Fruit fly (Drosophila melanogaster) whole organism, embryonic: Measurements from ENCODE around the gene CG6287.

Experiments
- Ada2b ChIP-seq: fragments of 200-800 bp; sonication (Bioruptor generic); IDR thresholded peaks from 2 replicates; pipeline ENCODE4 v1.3.6; 2022; ENCODE audit warnings: missing biosample characterization, missing genetic modification characterization
- Bgb ChIP-seq: fragments of 200-800 bp; sonication (Bioruptor generic); IDR thresholded peaks from 2 replicates; pipeline ENCODE4 v1.3.6; 2022; ENCODE audit warnings: missing biosample characterization, missing genetic modification characterization; ENCODE audit not compliant: partially characterized antibody
- CG10959 ChIP-seq: fragments of 200-800 bp; sonication (Bioruptor generic); IDR thresholded peaks from 2 replicates; pipeline ENCODE4 v1.3.6; 2022; ENCODE audit warnings: missing biosample characterization, missing genetic modification characterization
- CG13424 ChIP-seq: fragments of 200-800 bp; sonication (Bioruptor generic); optimal IDR thresholded peaks from 2 replicates; lab custom pipeline; 2019; ENCODE audit warnings: missing biosample characterization, mild to moderate bottlenecking, missing genetic modification characterization, moderate library complexity
- CG14667 ChIP-seq: fragments of 200-800 bp; sonication (Bioruptor generic); IDR thresholded peaks from 2 replicates; pipeline ENCODE4 v1.3.6; 2022; ENCODE audit warnings: missing biosample characterization, missing genetic modification characterization
- CG1603 ChIP-seq: fragments of 200-800 bp; sonication (Bioruptor generic); optimal IDR thresholded peaks from 2 replicates; lab custom pipeline; 2019; ENCODE audit warnings: missing biosample characterization, mild to moderate bottlenecking, missing genetic modification characterization, moderate library complexity
- CG30403 ChIP-seq: fragments of 200-800 bp; sonication (Bioruptor generic); optimal IDR thresholded peaks from 3 replicates; lab custom pipeline; 2016; ENCODE audit warnings: missing biosample characterization, missing genetic modification characterization
- CG34224 ChIP-seq: fragments of 200-800 bp; sonication (Bioruptor generic); IDR thresholded peaks from 3 replicates; pipeline ENCODE4 v1.3.6; 2022; ENCODE audit warnings: missing biosample characterization, missing genetic modification characterization; ENCODE audit not compliant: partially characterized antibody
- CG3995 ChIP-seq: fragments of 200-800 bp; sonication (Bioruptor generic); optimal IDR thresholded peaks from 3 replicates; lab custom pipeline; 2016; ENCODE audit warnings: missing biosample characterization, missing genetic modification characterization
- CG4730 ChIP-seq: fragments of 200-800 bp; sonication (Bioruptor generic); IDR thresholded peaks from 2 replicates; pipeline ENCODE4 v1.3.6; 2022; ENCODE audit warnings: missing biosample characterization, missing genetic modification characterization
- CG7745 ChIP-seq: fragments of 200-800 bp; sonication (Bioruptor generic); optimal IDR thresholded peaks from 2 replicates; lab custom pipeline; 2018; ENCODE audit warnings: missing biosample characterization, mild to moderate bottlenecking, missing genetic modification characterization, moderate library complexity
- CG7928 ChIP-seq: fragments of 200-800 bp; sonication (Bioruptor generic); optimal IDR thresholded peaks from 2 replicates; lab custom pipeline; 2017; ENCODE audit warnings: missing biosample characterization, mild to moderate bottlenecking, missing genetic modification characterization
- CG9932 ChIP-seq: fragments of 200-800 bp; sonication (Bioruptor generic); IDR thresholded peaks from 2 replicates; pipeline ENCODE4 v1.3.6; 2022; ENCODE audit warnings: missing biosample characterization, missing genetic modification characterization
- Camta ChIP-seq: fragments of 200-800 bp; sonication (Bioruptor generic); optimal IDR thresholded peaks from 2 replicates; lab custom pipeline; 2016; ENCODE audit warnings: missing biosample characterization, missing genetic modification characterization
- D19A ChIP-seq: fragments of 200-800 bp; optimal IDR thresholded peaks from 3 replicates; lab custom pipeline; 2019; ENCODE audit warnings: missing biosample characterization, mild to moderate bottlenecking, missing genetic modification characterization, moderate library complexity
- Dbx ChIP-seq: fragments of 200-800 bp; sonication (Bioruptor generic); IDR thresholded peaks from 3 replicates; pipeline ENCODE4 v1.3.6; 2022; ENCODE audit warnings: missing biosample characterization, missing genetic modification characterization
- Doc3 ChIP-seq: fragments of 200-800 bp; sonication (Bioruptor generic); IDR thresholded peaks from 3 replicates; pipeline ENCODE4 v1.3.6; 2022; ENCODE audit warnings: missing biosample characterization, missing genetic modification characterization; ENCODE audit not compliant: partially characterized antibody
- Dp ChIP-seq: fragments of 200-800 bp; sonication (Bioruptor generic); optimal IDR thresholded peaks from 2 replicates; lab custom pipeline; 2018; ENCODE audit warnings: missing biosample characterization, mild to moderate bottlenecking, missing genetic modification characterization, moderate library complexity
- E2f1 ChIP-seq: fragments of 200-800 bp; sonication (Bioruptor generic); IDR thresholded peaks from 2 replicates; pipeline ENCODE4 v1.3.6; 2022; ENCODE audit warnings: missing biosample characterization, missing genetic modification characterization
- H15 ChIP-seq: fragments of 200-800 bp; sonication (Bioruptor generic); IDR thresholded peaks from 3 replicates; pipeline ENCODE4 v1.3.6; 2022; ENCODE audit warnings: missing biosample characterization, missing genetic modification characterization
- H2.0 ChIP-seq: fragments of 200-800 bp; sonication (Bioruptor generic); IDR thresholded peaks from 2 replicates; pipeline ENCODE4 v1.3.6; 2022; ENCODE audit warnings: missing biosample characterization, missing genetic modification characterization
- HmgD ChIP-seq: fragments of 200-800 bp; sonication (Bioruptor generic); optimal IDR thresholded peaks from 3 replicates; lab custom pipeline; 2016; ENCODE audit warnings: missing biosample characterization, missing genetic modification characterization
- Hmx ChIP-seq: fragments of 200-800 bp; sonication (Bioruptor generic); optimal IDR thresholded peaks from 2 replicates; lab custom pipeline; 2016; ENCODE audit warnings: missing biosample characterization, missing genetic modification characterization
- Lhr ChIP-seq: fragments of 200-800 bp; sonication (Bioruptor generic); optimal IDR thresholded peaks from 3 replicates; lab custom pipeline; 2017; ENCODE audit warnings: mild to moderate bottlenecking, missing biosample characterization, missing genetic modification reagents, missing genetic modification characterization
- Six4 ChIP-seq: fragments of 200-800 bp; sonication (Bioruptor generic); optimal IDR thresholded peaks from 2 replicates; lab custom pipeline; 2016; ENCODE audit warnings: missing biosample characterization, missing genetic modification characterization
- Sox100B ChIP-seq: fragments of 200-800 bp; sonication (Bioruptor generic); optimal IDR thresholded peaks from 3 replicates; lab custom pipeline; 2018; ENCODE audit warnings: missing biosample characterization, mild to moderate bottlenecking, missing genetic modification characterization
- corto ChIP-seq: fragments of 200-800 bp; sonication (Bioruptor generic); optimal IDR thresholded peaks from 2 replicates; lab custom pipeline; 2016; ENCODE audit warnings: missing biosample characterization, mild to moderate bottlenecking, missing genetic modification characterization, moderate library complexity
- disco-r ChIP-seq: fragments of 200-800 bp; sonication (Bioruptor generic); optimal IDR thresholded peaks from 2 replicates; lab custom pipeline; 2016; ENCODE audit warnings: missing biosample characterization, missing genetic modification characterization
- dysf ChIP-seq: fragments of 200-800 bp; sonication (Bioruptor generic); IDR thresholded peaks from 3 replicates; pipeline ENCODE4 v1.3.6; 2022; ENCODE audit warnings: missing biosample characterization, missing genetic modification characterization
- esg ChIP-seq: fragments of 200-800 bp; sonication (Bioruptor generic); conservative IDR thresholded peaks from 2 replicates; pipeline ENCODE4 v1.3.6; 2022; ENCODE audit warnings: missing biosample characterization, missing genetic modification characterization
- gro ChIP-seq: fragments of 200-800 bp; sonication (Bioruptor generic); optimal IDR thresholded peaks from 2 replicates; lab custom pipeline; 2016; ENCODE audit warnings: missing biosample characterization, missing genetic modification characterization
- gsb ChIP-seq: fragments of 200-800 bp; sonication (Bioruptor generic); IDR thresholded peaks from 2 replicates; pipeline ENCODE4 v1.3.6; 2022; ENCODE audit warnings: missing biosample characterization, missing genetic modification characterization
- inv ChIP-seq: fragments of 200-800 bp; sonication (Bioruptor generic); IDR thresholded peaks from 2 replicates; pipeline ENCODE4 v1.3.6; 2022; ENCODE audit warnings: missing biosample characterization, missing genetic modification characterization; ENCODE audit not compliant: partially characterized antibody
- luna ChIP-seq: fragments of 200-800 bp; sonication (Bioruptor generic); optimal IDR thresholded peaks from 2 replicates; lab custom pipeline; 2016; ENCODE audit warnings: missing biosample characterization, missing genetic modification characterization
- mirr ChIP-seq: fragments of 200-800 bp; sonication (Bioruptor generic); optimal IDR thresholded peaks from 3 replicates; lab custom pipeline; 2018; ENCODE audit warnings: missing biosample characterization, mild to moderate bottlenecking, missing genetic modification characterization
- mld ChIP-seq: fragments of 200-800 bp; sonication (Bioruptor generic); IDR thresholded peaks from 3 replicates; pipeline ENCODE4 v1.3.6; 2022; ENCODE audit warnings: missing biosample characterization, missing genetic modification characterization; ENCODE audit not compliant: partially characterized antibody
- pan ChIP-seq, 4 experiments: fragments of >200 bp in 3 of 4; fragments of 200-800 bp in 1 of 4; sonication (Bioruptor generic) in 1 of 4; optimal IDR thresholded peaks in 3 of 4; IDR thresholded peaks in 1 of 4; 2 replicates each; pipeline versions ENCODE4 v1.3.6 to Lab custom; 2017 to 2022; ENCODE audit warnings: missing biosample characterization in 2 of 4, missing genetic modification characterization in 2 of 4, mixed read lengths in 1 of 4
- pho ChIP-seq: fragments of 200-800 bp; sonication (Bioruptor generic); optimal IDR thresholded peaks from 2 replicates; lab custom pipeline; 2016; ENCODE audit warnings: missing biosample characterization, missing genetic modification characterization
- pita ChIP-seq: fragments of 200-800 bp; sonication (Bioruptor generic); optimal IDR thresholded peaks from 2 replicates; lab custom pipeline; 2017; ENCODE audit warnings: missing biosample characterization, mild to moderate bottlenecking, missing genetic modification characterization
- prd ChIP-seq, 3 experiments: fragments of >200 bp in 2 of 3; fragments of 200-800 bp in 1 of 3; sonication (Bioruptor generic) in 1 of 3; optimal IDR thresholded peaks in 2 of 3; IDR thresholded peaks in 1 of 3; 2 replicates in 2 of 3; 3 replicates in 1 of 3; pipeline versions ENCODE4 v1.3.6 to Lab custom; 2017 to 2022; ENCODE audit warnings: missing biosample characterization in 1 of 3, missing genetic modification characterization in 1 of 3
- pros ChIP-seq: fragments of 200-800 bp; sonication (Bioruptor generic); optimal IDR thresholded peaks from 3 replicates; lab custom pipeline; 2019; ENCODE audit warnings: missing biosample characterization, mild to moderate bottlenecking, missing genetic modification characterization, moderate library complexity
- ro ChIP-seq: fragments of 200-800 bp; sonication (Bioruptor generic); IDR thresholded peaks from 2 replicates; pipeline ENCODE4 v1.3.6; 2022; ENCODE audit warnings: missing biosample characterization, missing genetic modification characterization
- scrt ChIP-seq: fragments of 200-800 bp; sonication (Bioruptor generic); optimal IDR thresholded peaks from 2 replicates; lab custom pipeline; 2018; ENCODE audit warnings: missing biosample characterization, mild to moderate bottlenecking, missing genetic modification characterization, moderate library complexity
- sisA ChIP-seq: fragments of 200-800 bp; sonication (Bioruptor generic); IDR thresholded peaks from 2 replicates; pipeline ENCODE4 v1.3.6; 2022; ENCODE audit warnings: missing biosample characterization, missing genetic modification characterization
- toy ChIP-seq: fragments of 200-800 bp; sonication (Bioruptor generic); IDR thresholded peaks from 2 replicates; pipeline ENCODE4 v1.3.6; 2022; ENCODE audit warnings: missing biosample characterization, missing genetic modification characterization
- usp ChIP-seq: fragments of >200 bp; optimal IDR thresholded peaks from 2 replicates; lab custom pipeline; 2017; ENCODE audit warnings: missing biosample characterization, missing genetic modification characterization
- wdn ChIP-seq: fragments of 200-800 bp; sonication (Bioruptor generic); IDR thresholded peaks from 2 replicates; pipeline ENCODE4 v1.3.6; 2022; ENCODE audit warnings: missing biosample characterization, missing genetic modification characterization
- wek ChIP-seq: fragments of 200-800 bp; sonication (Bioruptor generic); optimal IDR thresholded peaks from 3 replicates; lab custom pipeline; 2018; ENCODE audit warnings: missing biosample characterization, mild to moderate bottlenecking, missing genetic modification characterization, moderate library complexity
- zf30C ChIP-seq: fragments of 200-800 bp; sonication (Bioruptor generic); optimal IDR thresholded peaks from 3 replicates; lab custom pipeline; 2018; ENCODE audit warnings: missing biosample characterization, mild to moderate bottlenecking, missing genetic modification characterization
- zfh1 ChIP-seq: fragments of 200-800 bp; sonication (Bioruptor generic); IDR thresholded peaks from 3 replicates; pipeline ENCODE4 v1.3.6; 2022; ENCODE audit warnings: missing biosample characterization, missing genetic modification characterization

The CG6287 gene

DNA sequence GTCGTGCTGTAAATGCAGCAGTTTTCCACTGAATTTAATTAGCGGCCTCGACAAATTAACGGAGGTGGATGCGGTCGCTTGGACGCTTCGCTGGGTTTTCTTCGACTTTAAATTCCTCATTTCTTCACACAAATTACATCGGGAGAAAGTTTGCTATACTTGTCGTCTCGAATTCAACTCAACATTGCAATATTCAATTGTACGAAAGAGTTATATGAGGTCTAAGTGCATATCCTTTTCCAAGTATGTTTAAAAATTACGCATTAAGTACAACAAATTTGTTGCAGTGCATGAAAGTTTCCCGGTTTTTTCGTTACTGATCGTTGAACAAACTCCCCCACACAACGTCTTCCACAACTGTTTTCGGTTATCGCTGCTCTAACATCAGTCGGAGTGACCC lies 37.2 kb upstream of the CG6287 start (continued):
- no peak for TF ChIP-seq Doc3
- TF ChIP-seq Bgb (GFP tag; lab: Robert Waterston, UW), result no peak
- peak; percentile 55 for TF ChIP-seq pros
- peak; percentile 32 for TF ChIP-seq Six4 (GFP tag; lab: Kevin White, UChicago)
- peak; percentile 68 for TF ChIP-seq E2f1
- peak; percentile 66; the same call in 2 of the 3 replicates for TF ChIP-seq dysf (GFP tag; lab: Robert Waterston, UW)
- TF ChIP-seq Ada2b (GFP tag; lab: Robert Waterston, UW), result no peak; the same call in 1 of the 2 replicates
- no peak for TF ChIP-seq Camta (GFP tag; lab: Kevin White, UChicago)
- peak; percentile 63 for TF ChIP-seq wek (GFP tag; lab: Kevin White, UChicago)
- no peak for TF ChIP-seq Dbx (GFP tag; lab: Robert Waterston, UW)
- TF ChIP-seq pita (GFP tag; lab: Kevin White, UChicago), result no peak
- no peak for TF ChIP-seq CG9932 (GFP tag; lab: Robert Waterston, UW)
- no peak for TF ChIP-seq usp (GFP tag; lab: Kevin White, UChicago)
- no peak for TF ChIP-seq CG34224 (GFP tag; lab: Robert Waterston, UW)
- TF ChIP-seq luna (GFP tag; lab: Kevin White, UChicago), result no peak
- TF ChIP-seq CG10959, result peak; percentile 51
- no peak for TF ChIP-seq gsb (GFP tag; lab: Robert Waterston, UW)
- TF ChIP-seq Dp (GFP tag; lab: Kevin White, UChicago), result no peak
- peak; percentile 41; the same call in 1 of the 2 replicates for TF ChIP-seq H2.0 (GFP tag; lab: Robert Waterston, UW)
- no peak for TF ChIP-seq HmgD (GFP tag; lab: Kevin White, UChicago)
- no peak for TF ChIP-seq pho (GFP tag; lab: Kevin White, UChicago)
- TF ChIP-seq mld (GFP tag; lab: Robert Waterston, UW), result no peak
- TF ChIP-seq CG1603 (tag; lab: Kevin White, UChicago), result peak; percentile 92
- TF ChIP-seq CG7928 (GFP tag; lab: Kevin White, UChicago), result no peak
- TF ChIP-seq esg (GFP tag; lab: Robert Waterston, UW), result peak; percentile 13; the same call in 1 of the 2 replicates
- TF ChIP-seq prd (optimal IDR thresholded peaks at IDR 0.05; lab: Kevin White, UChicago), result no peak
- peak; percentile 83 for TF ChIP-seq prd (GFP tag; IDR thresholded peaks at IDR 0.05; lab: Robert Waterston, UW)
- peak; percentile 70 for TF ChIP-seq D19A (tag; lab: Kevin White, UChicago)
- TF ChIP-seq ro (GFP tag; lab: Robert Waterston, UW), result no peak
- no peak for TF ChIP-seq toy (GFP tag; lab: Robert Waterston, UW)
- TF ChIP-seq CG4730 (GFP tag; lab: Robert Waterston, UW), result no peak; the same call in 1 of the 2 replicates
- peak; percentile 66 for TF ChIP-seq CG30403
- peak; percentile 23 for TF ChIP-seq Sox100B (GFP tag; lab: Kevin White, UChicago)
- TF ChIP-seq CG14667 (GFP tag; lab: Robert Waterston, UW), result peak; percentile 38; the same call in 1 of the 2 replicates
- TF ChIP-seq sisA (GFP tag; lab: Robert Waterston, UW), result peak; percentile 70
- TF ChIP-seq CG3995, result no peak
- TF ChIP-seq CG7745 (tag; lab: Kevin White, UChicago), result peak; percentile 19
- no peak for TF ChIP-seq scrt
- TF ChIP-seq zf30C (GFP tag; lab: Kevin White, UChicago), result peak; percentile 19
- peak; percentile 70 for TF ChIP-seq CG13424 (tag; lab: Kevin White, UChicago)
- TF ChIP-seq gro, result no peak
- TF ChIP-seq H15 (GFP tag; lab: Robert Waterston, UW), result peak; percentile 67; the same call in 2 of the 3 replicates
- no peak for TF ChIP-seq disco-r
- no peak for TF ChIP-seq wdn (GFP tag; lab: Robert Waterston, UW)
- peak; percentile 45 for TF ChIP-seq Lhr (GFP tag; lab: Kevin White, UChicago)
- no peak for TF ChIP-seq inv (GFP tag; lab: Robert Waterston, UW)
- peak; percentile 84 for TF ChIP-seq zfh1 (GFP tag; lab: Robert Waterston, UW)
- TF ChIP-seq Hmx, result no peak
- TF ChIP-seq corto (GFP tag; lab: Kevin White, UChicago), result no peak
- TF ChIP-seq pan (optimal IDR thresholded peaks at IDR 0.05; lab: Kevin White, UChicago), result no peak
- TF ChIP-seq pan (GFP tag; optimal IDR thresholded peaks at IDR 0.05 in 1 of 2, IDR thresholded peaks at IDR 0.05 in 1 of 2), result peak in 1 of 2 experiments; percentile 60
- no peak for TF ChIP-seq mirr (GFP tag; lab: Kevin White, UChicago)
